In genomic region chrII:7155392-7155791, ce11 we compare ENCODE assay signal across 7 worm cellular contexts.
TF ChIP-seq lines count a peak whose summit lies in the region.

TSS of gene C27H5.2 (plus strand) at chrII:7155581.

TF ChIP-seq in whole organism, L1 larva, 84 proteins besides CTCF, POLR2A, EP300 and RAD21 (continues in another document):
- TF ChIP-seq nhr-237 (tag; optimal IDR thresholded peaks at IDR 0.05; lab: Kevin White, UChicago): no peak
- no peak for TF ChIP-seq ceh-90 (tag; optimal IDR thresholded peaks at IDR 0.05; lab: Kevin White, UChicago)
- TF ChIP-seq nhr-85 (tag; lab: Kevin White, UChicago): peak; percentile 20
- TF ChIP-seq efl-3 (GFP tag; optimal IDR thresholded peaks at IDR 0.05; lab: Kevin White, UChicago): no peak
- no peak for TF ChIP-seq Y116A8C.19 (tag; optimal IDR thresholded peaks at IDR 0.05; lab: Kevin White, UChicago; ENCODE audit: borderline replicate concordance)
- no peak for TF ChIP-seq lin-13 (GFP tag; optimal IDR thresholded peaks at IDR 0.05; lab: Kevin White, UChicago)
- peak; percentile 13 for TF ChIP-seq nhr-71 (tag; optimal IDR thresholded peaks at IDR 0.05; lab: Kevin White, UChicago)
- TF ChIP-seq rnt-1 (tag; optimal IDR thresholded peaks at IDR 0.05; lab: Kevin White, UChicago): peak; percentile 18
- TF ChIP-seq ztf-11 (tag; optimal IDR thresholded peaks at IDR 0.05; lab: Kevin White, UChicago): no peak
- no peak for TF ChIP-seq ceh-82 (tag; optimal IDR thresholded peaks at IDR 0.05; lab: Kevin White, UChicago)
- TF ChIP-seq mdl-1 (tag; optimal IDR thresholded peaks at IDR 0.05; lab: Kevin White, UChicago): no peak
- no peak for TF ChIP-seq elt-2 (tag; optimal IDR thresholded peaks at IDR 0.05; lab: Kevin White, UChicago)
- TF ChIP-seq snu-23 (GFP tag; optimal IDR thresholded peaks at IDR 0.05; lab: Kevin White, UChicago): peak; percentile 5
- TF ChIP-seq sptf-1 (tag; optimal IDR thresholded peaks at IDR 0.05; lab: Kevin White, UChicago): no peak

TF ChIP-seq in whole organism, L2 larva, 48 proteins besides CTCF, POLR2A, EP300 and RAD21 (continues in another document):
- no peak for TF ChIP-seq ztf-1 (GFP tag; conservative IDR thresholded peaks at IDR 0.05; lab: Robert Waterston, UW)
- TF ChIP-seq ztf-11 (tag; optimal IDR thresholded peaks at IDR 0.05; lab: Kevin White, UChicago): no peak
- no peak for TF ChIP-seq unc-39 (tag; optimal IDR thresholded peaks at IDR 0.05; lab: Kevin White, UChicago)
- TF ChIP-seq skn-1 (tag; optimal IDR thresholded peaks at IDR 0.05; lab: Kevin White, UChicago): no peak
- TF ChIP-seq fos-1 (tag; optimal IDR thresholded peaks at IDR 0.05; lab: Kevin White, UChicago): peak; percentile 48
- no peak for TF ChIP-seq nhr-12 (tag; optimal IDR thresholded peaks at IDR 0.05; lab: Kevin White, UChicago)
- TF ChIP-seq nhr-10 (tag; optimal IDR thresholded peaks at IDR 0.05; lab: Kevin White, UChicago): no peak
- TF ChIP-seq sma-9 (GFP tag; optimal IDR thresholded peaks at IDR 0.05; lab: Kevin White, UChicago): no peak
- TF ChIP-seq sma-9 (tag; optimal IDR thresholded peaks at IDR 0.05; lab: Kevin White, UChicago): no peak
- no peak for TF ChIP-seq C34F6.9 (tag; optimal IDR thresholded peaks at IDR 0.05; lab: Kevin White, UChicago)
- TF ChIP-seq peb-1 (tag; optimal IDR thresholded peaks at IDR 0.05; lab: Kevin White, UChicago): no peak
- no peak for TF ChIP-seq elt-3 (tag; optimal IDR thresholded peaks at IDR 0.05; lab: Kevin White, UChicago)
- no peak for TF ChIP-seq R02D3.7 (tag; optimal IDR thresholded peaks at IDR 0.05; lab: Kevin White, UChicago)
- TF ChIP-seq nhr-11 (tag; optimal IDR thresholded peaks at IDR 0.05; lab: Kevin White, UChicago): no peak

TF ChIP-seq in whole organism, L3 larva, 47 proteins besides CTCF, POLR2A, EP300 and RAD21:
- no peak for TF ChIP-seq nhr-67 (tag; optimal IDR thresholded peaks at IDR 0.05; lab: Kevin White, UChicago)
- peak; percentile 27 for TF ChIP-seq ama-1 (optimal IDR thresholded peaks at IDR 0.05; lab: Kevin White, UChicago)
- TF ChIP-seq nhr-25 (tag; optimal IDR thresholded peaks at IDR 0.05; lab: Kevin White, UChicago): peak; percentile 13
- peak; percentile 20 for TF ChIP-seq elt-2 (tag; optimal IDR thresholded peaks at IDR 0.05; lab: Kevin White, UChicago)
TF ChIP-seq in whole organism, L3 larva: peak in this region for 3.

TF ChIP-seq in whole organism, L4 larva, 104 proteins besides CTCF, POLR2A, EP300 and RAD21 (continues in another document):
- no peak for TF ChIP-seq ceh-32 (tag; optimal IDR thresholded peaks at IDR 0.05; lab: Kevin White, UChicago; ENCODE audit: poor library complexity)
- no peak for TF ChIP-seq ceh-20 (GFP tag; IDR thresholded peaks at IDR 0.05; lab: Robert Waterston, UW)
- TF ChIP-seq unc-62 (GFP tag; optimal IDR thresholded peaks at IDR 0.05 in 1 of 2; lab: Kevin White, UChicago): no peak
- TF ChIP-seq unc-62 (tag; optimal IDR thresholded peaks at IDR 0.05; lab: Kevin White, UChicago): no peak
- TF ChIP-seq nhr-111 (GFP tag; optimal IDR thresholded peaks at IDR 0.05; lab: Kevin White, UChicago): no peak
- TF ChIP-seq ZK337.2 (GFP tag; IDR thresholded peaks at IDR 0.05; lab: Robert Waterston, UW): no peak
- peak; percentile 84 for TF ChIP-seq ama-1 (optimal IDR thresholded peaks at IDR 0.05; lab: Kevin White, UChicago)
- no peak for TF ChIP-seq lin-13 (GFP tag; optimal IDR thresholded peaks at IDR 0.05; lab: Kevin White, UChicago)
- peak; percentile 8 for TF ChIP-seq dve-1 (tag; optimal IDR thresholded peaks at IDR 0.05; lab: Kevin White, UChicago; ENCODE audit: insufficient read depth)
- no peak for TF ChIP-seq dpl-1 (GFP tag; optimal IDR thresholded peaks at IDR 0.05; lab: Kevin White, UChicago)
- TF ChIP-seq daf-16 (GFP tag; optimal IDR thresholded peaks at IDR 0.05; lab: Kevin White, UChicago): no peak
- no peak for TF ChIP-seq daf-16 (tag; optimal IDR thresholded peaks at IDR 0.05; lab: Kevin White, UChicago)
- no peak for TF ChIP-seq fos-1 (tag; optimal IDR thresholded peaks at IDR 0.05; lab: Kevin White, UChicago)
- peak; percentile 47 for TF ChIP-seq mes-2 (tag; optimal IDR thresholded peaks at IDR 0.05; lab: Kevin White, UChicago; ENCODE audit: poor library complexity, severe bottlenecking)
- TF ChIP-seq lin-39 (tag; optimal IDR thresholded peaks at IDR 0.05; lab: Kevin White, UChicago): no peak
- peak; percentile 68 for TF ChIP-seq hlh-11 (tag; optimal IDR thresholded peaks at IDR 0.05; lab: Kevin White, UChicago)

TF ChIP-seq in whole organism, late embryonic, 69 proteins besides CTCF, POLR2A, EP300 and RAD21:
- no peak for TF ChIP-seq odd-2 (tag; optimal IDR thresholded peaks at IDR 0.05; lab: Kevin White, UChicago)
- TF ChIP-seq ama-1 (optimal IDR thresholded peaks at IDR 0.05; lab: Kevin White, UChicago): peak; percentile 47

TF ChIP-seq in whole organism, mixed stage, embryonic, 35 proteins besides CTCF, POLR2A, EP300 and RAD21:
- TF ChIP-seq hlh-1 (tag; optimal IDR thresholded peaks at IDR 0.05; lab: Kevin White, UChicago): peak; percentile 31
- TF ChIP-seq ces-1 (GFP tag; optimal IDR thresholded peaks at IDR 0.05; lab: Kevin White, UChicago): no peak
- no peak for TF ChIP-seq unc-39 (tag; optimal IDR thresholded peaks at IDR 0.05; lab: Kevin White, UChicago)

TF ChIP-seq in whole organism, young adult, 124 proteins besides CTCF, POLR2A, EP300 and RAD21:
- peak; percentile 14 for TF ChIP-seq ama-1 (optimal IDR thresholded peaks at IDR 0.05; lab: Kevin White, UChicago)
- TF ChIP-seq ama-1 (GFP tag; optimal IDR thresholded peaks at IDR 0.05; lab: Kevin White, UChicago): no peak
- no peak for TF ChIP-seq Y56A3A.18 (GFP tag; IDR thresholded peaks at IDR 0.05; lab: Robert Waterston, UW)
- TF ChIP-seq nhr-120 (GFP tag; IDR thresholded peaks at IDR 0.05; lab: Robert Waterston, UW): no peak
- no peak for TF ChIP-seq let-607 (tag; optimal IDR thresholded peaks at IDR 0.05; lab: Kevin White, UChicago)
- no peak for TF ChIP-seq lin-40 (tag; optimal IDR thresholded peaks at IDR 0.05; lab: Kevin White, UChicago)
- no peak for TF ChIP-seq pha-4 (tag; optimal IDR thresholded peaks at IDR 0.05; lab: Kevin White, UChicago)
- TF ChIP-seq B0035.1 (tag; optimal IDR thresholded peaks at IDR 0.05; lab: Kevin White, UChicago): no peak
- no peak for TF ChIP-seq T07F8.4 (tag; optimal IDR thresholded peaks at IDR 0.05; lab: Kevin White, UChicago)
- no peak for TF ChIP-seq F23B12.7 (tag; optimal IDR thresholded peaks at IDR 0.05; lab: Kevin White, UChicago; ENCODE audit: insufficient read depth)
- TF ChIP-seq ztf-22 (GFP tag; optimal IDR thresholded peaks at IDR 0.05; lab: Kevin White, UChicago): no peak
- TF ChIP-seq F39B2.1 (GFP tag; IDR thresholded peaks at IDR 0.05; lab: Robert Waterston, UW): no peak
- no peak for TF ChIP-seq Y95B8A.8 (GFP tag; IDR thresholded peaks at IDR 0.05; lab: Robert Waterston, UW)
- no peak for TF ChIP-seq athp-1 (tag; optimal IDR thresholded peaks at IDR 0.05; lab: Kevin White, UChicago)
- TF ChIP-seq hmg-1.2 (GFP tag; IDR thresholded peaks at IDR 0.05; lab: Robert Waterston, UW): peak; percentile 14; the same call in 1 of the 2 replicates
- TF ChIP-seq hlh-12 (tag; optimal IDR thresholded peaks at IDR 0.05; lab: Kevin White, UChicago): no peak
- no peak for TF ChIP-seq K11D2.4 (GFP tag; IDR thresholded peaks at IDR 0.05; lab: Robert Waterston, UW)
- TF ChIP-seq xnd-1 (tag; optimal IDR thresholded peaks at IDR 0.05; lab: Kevin White, UChicago): no peak
- no peak for TF ChIP-seq madf-8 (GFP tag; conservative IDR thresholded peaks at IDR 0.05; lab: Robert Waterston, UW)
- TF ChIP-seq hlh-26 (GFP tag; conservative IDR thresholded peaks at IDR 0.05; lab: Robert Waterston, UW): no peak
- no peak for TF ChIP-seq attf-3 (GFP tag; conservative IDR thresholded peaks at IDR 0.05; lab: Robert Waterston, UW)
- no peak for TF ChIP-seq bed-1 (GFP tag; IDR thresholded peaks at IDR 0.05; lab: Robert Waterston, UW)
- TF ChIP-seq F22D6.2 (tag; optimal IDR thresholded peaks at IDR 0.05; lab: Kevin White, UChicago): no peak
- peak; percentile 69 for TF ChIP-seq nhr-80 (tag; optimal IDR thresholded peaks at IDR 0.05; lab: Kevin White, UChicago)
- TF ChIP-seq hmg-20 (GFP tag; IDR thresholded peaks at IDR 0.05; lab: Robert Waterston, UW): no peak
- peak; percentile 49; the same call in 1 of the 2 replicates for TF ChIP-seq Y53G8AR.9 (GFP tag; conservative IDR thresholded peaks at IDR 0.05; lab: Robert Waterston, UW)
- TF ChIP-seq somi-1 (GFP tag; optimal IDR thresholded peaks at IDR 0.05; lab: Kevin White, UChicago): no peak
- TF ChIP-seq nfya-2 (GFP tag; IDR thresholded peaks at IDR 0.05; lab: Robert Waterston, UW): no peak
- no peak for TF ChIP-seq ceh-100 (GFP tag; IDR thresholded peaks at IDR 0.05; lab: Robert Waterston, UW)
- no peak for TF ChIP-seq cebp-1 (GFP tag; IDR thresholded peaks at IDR 0.05; lab: Robert Waterston, UW)
- peak; percentile 9 for TF ChIP-seq cebp-1 (tag; optimal IDR thresholded peaks at IDR 0.05; lab: Kevin White, UChicago)
